Worm (Caenorhabditis elegans): ENCODE measurements around the gene ver-4.

DNA sequence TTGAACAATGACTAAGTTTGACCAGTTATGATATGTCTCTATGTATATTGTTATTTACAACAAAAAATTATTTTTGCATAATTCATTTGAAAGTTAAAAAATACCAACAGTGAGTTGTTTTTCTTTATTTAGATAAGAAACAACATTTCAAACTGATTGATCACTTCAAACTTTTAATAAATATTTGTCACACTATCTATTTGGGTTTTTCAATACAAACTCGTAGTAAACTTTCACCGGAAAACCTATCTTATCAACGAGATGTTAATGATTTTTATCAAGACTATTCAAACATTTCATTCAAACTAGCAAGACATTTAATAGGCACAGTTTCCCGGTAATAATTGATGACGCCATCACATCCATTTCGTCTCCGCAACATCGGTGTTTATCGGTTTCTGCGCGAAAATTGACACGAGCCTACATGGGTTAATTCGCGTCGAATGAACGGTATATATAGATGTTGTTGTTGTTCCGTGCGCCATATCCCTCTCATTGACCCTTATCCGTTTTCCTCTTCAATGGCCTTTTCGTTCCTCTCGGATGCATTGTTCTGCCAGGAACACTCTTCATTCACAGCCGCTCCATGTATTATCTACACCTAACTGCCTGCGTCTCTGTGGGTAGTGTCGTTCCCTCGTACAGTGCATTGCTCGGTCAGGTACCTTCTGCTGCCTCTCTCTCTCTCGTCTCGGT lies 8.2 kb downstream of the ver-4 start:
- peak; percentile 45 for TF ChIP-seq fos-1 (tag; optimal IDR thresholded peaks at IDR 0.05)
- TF ChIP-seq lsy-2 (tag; optimal IDR thresholded peaks at IDR 0.05) = no peak
- no peak for TF ChIP-seq unc-39 (tag; optimal IDR thresholded peaks at IDR 0.05)
- no peak for TF ChIP-seq nhr-12 (tag; optimal IDR thresholded peaks at IDR 0.05)
- no peak for TF ChIP-seq ceh-82 (tag; optimal IDR thresholded peaks at IDR 0.05)
- no peak for TF ChIP-seq mdl-1 (tag; optimal IDR thresholded peaks at IDR 0.05)
- no peak for TF ChIP-seq unc-62 (GFP tag; optimal IDR thresholded peaks at IDR 0.05)
- no peak for TF ChIP-seq egl-27 (tag; optimal IDR thresholded peaks at IDR 0.05)
- TF ChIP-seq skn-1 (tag; optimal IDR thresholded peaks at IDR 0.05) = no peak
- no peak for TF ChIP-seq lin-13 (GFP tag; optimal IDR thresholded peaks at IDR 0.05)
